Fruit fly (Drosophila melanogaster): Measurements from ENCODE around the gene obst-F.

Gene obst-F

DNA sequence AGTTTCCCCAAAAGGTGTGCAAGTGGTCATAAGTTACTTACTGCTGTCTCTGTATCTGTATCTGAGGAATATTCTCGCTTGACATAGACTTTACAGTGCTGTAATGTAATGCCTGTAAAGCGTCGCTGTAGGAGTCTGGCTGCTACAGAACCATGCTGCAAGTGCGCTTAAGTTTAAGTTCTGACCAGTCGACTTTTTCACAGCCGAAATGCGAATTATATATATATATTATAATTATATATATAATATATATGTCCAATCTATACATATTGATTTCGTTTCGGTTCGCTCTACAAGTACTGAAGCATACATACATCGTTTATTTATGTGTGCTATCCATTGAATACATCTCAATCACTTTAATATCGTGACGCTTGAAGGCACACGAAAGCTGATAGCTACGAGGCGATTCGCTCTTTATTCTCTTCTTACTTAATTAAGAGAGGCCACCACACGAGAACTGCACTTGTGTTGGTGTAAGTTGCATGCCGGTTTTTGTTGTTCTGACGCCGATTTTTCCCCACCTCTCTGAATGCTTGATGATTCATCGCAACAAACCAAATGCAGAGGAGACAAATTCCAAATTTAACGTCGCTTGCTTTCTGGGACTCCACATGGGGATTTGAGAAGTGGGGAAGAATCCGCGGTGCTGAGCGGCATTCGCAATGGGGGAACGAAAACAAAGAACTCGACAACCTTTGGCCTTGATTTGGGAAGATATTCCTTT is 15.0 kb downstream of the obst-F start (continued):
- TF ChIP-seq pan (optimal IDR thresholded peaks at IDR 0.05): no peak
- TF ChIP-seq Dif (GFP tag; optimal IDR thresholded peaks at IDR 0.05; ENCODE audit: partially characterized antibody): peak; percentile 97
- TF ChIP-seq tai (GFP tag; optimal IDR thresholded peaks at IDR 0.05): no peak
- no peak for TF ChIP-seq HLH106 (tag; optimal IDR thresholded peaks at IDR 0.05)
- TF ChIP-seq Myc (optimal IDR thresholded peaks at IDR 0.05): no peak
- TF ChIP-seq OdsH (GFP tag; optimal IDR thresholded peaks at IDR 0.05): no peak

DNA sequence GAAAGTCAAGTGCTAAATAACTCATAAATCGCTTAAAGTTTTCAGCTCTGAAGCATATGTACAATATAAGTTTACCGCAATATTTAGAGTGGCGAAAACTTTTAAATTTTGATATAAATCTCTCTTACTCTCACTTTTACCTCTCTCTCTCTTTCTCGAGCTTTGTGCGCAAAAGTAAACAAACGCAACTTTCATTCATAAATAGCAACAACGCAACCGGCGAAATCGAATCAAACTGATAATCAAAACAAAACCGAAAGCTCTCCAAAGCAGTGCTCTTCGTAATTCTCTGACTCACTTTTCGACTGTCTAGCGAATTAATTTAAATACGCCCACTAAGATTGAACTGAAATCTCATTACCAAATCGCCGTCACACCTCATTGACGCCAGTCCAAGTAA is 15.6 kb downstream of the obst-F start:
- peak; percentile 72 for TF ChIP-seq lola (GFP tag; optimal IDR thresholded peaks at IDR 0.05)
- no peak for TF ChIP-seq Mio (GFP tag; optimal IDR thresholded peaks at IDR 0.05)

DNA sequence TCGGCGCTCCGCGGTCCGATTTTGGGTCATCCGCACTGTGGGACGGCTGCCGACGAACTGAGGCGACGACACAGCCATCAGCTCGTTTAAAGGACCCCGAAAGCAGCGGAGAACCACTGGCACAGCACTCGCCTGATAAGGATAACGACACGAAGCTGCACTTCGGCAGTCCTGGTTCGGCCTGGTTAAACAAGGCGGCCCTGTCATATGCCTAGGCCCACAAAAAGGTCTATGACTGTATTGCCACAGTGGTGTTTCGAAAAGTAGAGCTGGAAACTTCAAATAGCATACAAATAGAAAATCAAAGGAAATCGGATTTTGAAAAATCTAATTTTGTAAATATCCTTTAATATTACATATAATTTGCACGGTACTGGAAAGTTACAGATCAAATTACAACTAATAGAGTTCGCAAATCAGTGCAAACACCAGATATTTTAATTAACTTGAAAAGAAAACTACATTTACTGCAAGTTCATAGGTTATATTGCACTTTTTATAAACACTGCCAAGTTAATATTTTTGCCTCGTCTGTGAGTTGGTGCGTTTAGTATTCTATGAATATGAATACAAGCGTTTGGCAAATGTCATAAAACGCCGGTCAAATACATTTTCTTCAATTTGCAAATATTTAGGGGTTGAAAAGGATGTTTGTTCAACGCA is 16.1 kb downstream of the obst-F start:
- TF ChIP-seq Jra (GFP tag; optimal IDR thresholded peaks at IDR 0.05): no peak
- peak; percentile 39 for TF ChIP-seq Sp1 (GFP tag; optimal IDR thresholded peaks at IDR 0.05)
- TF ChIP-seq CG32264 (GFP tag; optimal IDR thresholded peaks at IDR 0.05): no peak
- no peak for TF ChIP-seq CG9705 (GFP tag; optimal IDR thresholded peaks at IDR 0.05)
- TF ChIP-seq tai (GFP tag; optimal IDR thresholded peaks at IDR 0.05): peak; percentile 64
- peak; percentile 53 for TF ChIP-seq rgr (GFP tag; optimal IDR thresholded peaks at IDR 0.05)
- TF ChIP-seq dmrt93B (GFP tag; optimal IDR thresholded peaks at IDR 0.05): no peak
- no peak for TF ChIP-seq Hnf4 (GFP tag; optimal IDR thresholded peaks at IDR 0.05)
- no peak for TF ChIP-seq lola (GFP tag; optimal IDR thresholded peaks at IDR 0.05)
- peak; percentile 9 for TF ChIP-seq psq (GFP tag; optimal IDR thresholded peaks at IDR 0.05)
- peak in 1 of 2 experiments; percentile 19 for TF ChIP-seq foxo (GFP tag; optimal IDR thresholded peaks at IDR 0.05)
- TF ChIP-seq Dif (GFP tag; optimal IDR thresholded peaks at IDR 0.05; ENCODE audit: partially characterized antibody): peak; percentile 49
- TF ChIP-seq br (GFP tag; optimal IDR thresholded peaks at IDR 0.05): peak; percentile 32
- TF ChIP-seq h (GFP tag; optimal IDR thresholded peaks at IDR 0.05): peak; percentile 26
- peak; percentile 12 for TF ChIP-seq fru (GFP tag; optimal IDR thresholded peaks at IDR 0.05)
- TF ChIP-seq ey (GFP tag; optimal IDR thresholded peaks at IDR 0.05): peak; percentile 50
- TF ChIP-seq OdsH (GFP tag; optimal IDR thresholded peaks at IDR 0.05): peak; percentile 67
- TF ChIP-seq sv (GFP tag; optimal IDR thresholded peaks at IDR 0.05): peak; percentile 50
- no peak for TF ChIP-seq Hr83 (GFP tag; optimal IDR thresholded peaks at IDR 0.05; ENCODE audit: poor library complexity, severe bottlenecking)
- peak; percentile 8 for TF ChIP-seq dsf (GFP tag; optimal IDR thresholded peaks at IDR 0.05; ENCODE audit: borderline replicate concordance)

DNA sequence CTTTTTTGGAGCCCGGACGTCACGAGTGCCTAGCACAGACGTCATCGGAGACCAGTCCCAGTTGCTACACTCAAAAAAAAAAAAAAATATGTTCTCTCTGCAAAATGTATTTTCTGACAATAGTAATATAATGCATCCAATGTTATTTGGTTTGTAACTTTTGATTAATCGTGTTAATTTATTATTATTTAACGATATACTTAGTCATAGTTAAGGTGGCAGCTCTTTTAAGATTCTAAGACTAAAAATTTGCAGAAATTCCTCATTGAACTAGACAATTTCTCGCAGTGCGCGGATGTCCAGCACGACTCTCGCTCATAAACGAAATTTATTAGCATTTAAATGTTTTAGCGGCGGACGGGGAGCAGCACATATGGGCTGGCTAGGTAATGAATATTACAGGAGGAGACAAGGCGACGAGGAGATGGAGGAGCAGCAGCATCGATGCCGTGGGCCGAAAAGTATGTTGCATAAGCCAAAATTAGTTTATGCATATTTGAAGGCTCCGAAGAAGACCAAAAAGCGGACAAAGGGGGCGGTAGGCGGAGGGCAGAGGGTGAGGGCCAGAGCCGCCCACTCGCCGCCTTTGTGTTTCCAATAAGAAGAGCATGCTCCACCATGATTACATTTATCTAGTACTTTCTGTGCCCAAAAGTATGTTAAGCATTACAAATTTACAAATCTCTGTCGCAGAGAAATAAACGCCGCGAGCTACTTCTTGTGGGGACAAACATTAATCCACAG is 17.9 kb downstream of the obst-F start:
- no peak for TF ChIP-seq dl (GFP tag; optimal IDR thresholded peaks at IDR 0.05; ENCODE audit: insufficient read depth in 1 of 2, partially characterized antibody in 2 of 2)
- TF ChIP-seq jim (GFP tag; optimal IDR thresholded peaks at IDR 0.05): no peak
- TF ChIP-seq HLH106 (tag; optimal IDR thresholded peaks at IDR 0.05): peak; percentile 50
- peak; percentile 72 for TF ChIP-seq h (GFP tag; optimal IDR thresholded peaks at IDR 0.05)
- TF ChIP-seq Sp1 (GFP tag; optimal IDR thresholded peaks at IDR 0.05): peak; percentile 38
- TF ChIP-seq pan (optimal IDR thresholded peaks at IDR 0.05): no peak
- no peak for TF ChIP-seq brk (GFP tag; optimal IDR thresholded peaks at IDR 0.05)
- peak; percentile 6 for TF ChIP-seq Abd-B (GFP tag; optimal IDR thresholded peaks at IDR 0.05)
- peak in 1 of 2 experiments; percentile 61 for TF ChIP-seq foxo (GFP tag; optimal IDR thresholded peaks at IDR 0.05)
- peak; percentile 52 for TF ChIP-seq OdsH (GFP tag; optimal IDR thresholded peaks at IDR 0.05)
- peak; percentile 4 for TF ChIP-seq CG9705 (GFP tag; optimal IDR thresholded peaks at IDR 0.05)
- TF ChIP-seq Hr83 (GFP tag; optimal IDR thresholded peaks at IDR 0.05; ENCODE audit: poor library complexity, severe bottlenecking): no peak
- peak; percentile 55 for TF ChIP-seq rgr (GFP tag; optimal IDR thresholded peaks at IDR 0.05)
- TF ChIP-seq Rel (GFP tag; optimal IDR thresholded peaks at IDR 0.05): no peak
- no peak for TF ChIP-seq Rel (tag; optimal IDR thresholded peaks at IDR 0.05)
- TF ChIP-seq ey (GFP tag; optimal IDR thresholded peaks at IDR 0.05): peak; percentile 62
- TF ChIP-seq Myc (optimal IDR thresholded peaks at IDR 0.05): peak; percentile 81
- no peak for TF ChIP-seq Jra (GFP tag; optimal IDR thresholded peaks at IDR 0.05)
- TF ChIP-seq dsf (GFP tag; optimal IDR thresholded peaks at IDR 0.05; ENCODE audit: borderline replicate concordance): no peak
- no peak for TF ChIP-seq Dfd (GFP tag; optimal IDR thresholded peaks at IDR 0.05)
- TF ChIP-seq psq (GFP tag; optimal IDR thresholded peaks at IDR 0.05): peak; percentile 22
- TF ChIP-seq Hr78 (GFP tag; optimal IDR thresholded peaks at IDR 0.05): no peak
- TF ChIP-seq GATAd (GFP tag; optimal IDR thresholded peaks at IDR 0.05): no peak
- TF ChIP-seq br (GFP tag; optimal IDR thresholded peaks at IDR 0.05): peak; percentile 36
- no peak for TF ChIP-seq CrebA (GFP tag; optimal IDR thresholded peaks at IDR 0.05; ENCODE audit: borderline replicate concordance)
- TF ChIP-seq sv (GFP tag; optimal IDR thresholded peaks at IDR 0.05): no peak
- peak; percentile 92 for TF ChIP-seq N (GFP tag; optimal IDR thresholded peaks at IDR 0.05)
- TF ChIP-seq woc (GFP tag; optimal IDR thresholded peaks at IDR 0.05): peak; percentile 2
- peak; percentile 12 for TF ChIP-seq dmrt93B (GFP tag; optimal IDR thresholded peaks at IDR 0.05)
- no peak for TF ChIP-seq Mio (GFP tag; optimal IDR thresholded peaks at IDR 0.05)
- TF ChIP-seq Hnf4 (GFP tag; optimal IDR thresholded peaks at IDR 0.05): peak; percentile 4
- no peak for TF ChIP-seq CG32264 (GFP tag; optimal IDR thresholded peaks at IDR 0.05)
- TF ChIP-seq lola (GFP tag; optimal IDR thresholded peaks at IDR 0.05): peak; percentile 87
- no peak for TF ChIP-seq tai (GFP tag; optimal IDR thresholded peaks at IDR 0.05)
- no peak for TF ChIP-seq sage (GFP tag; optimal IDR thresholded peaks at IDR 0.05)
- peak; percentile 63 for TF ChIP-seq fru (GFP tag; optimal IDR thresholded peaks at IDR 0.05)
